Fruit fly (Drosophila melanogaster) whole organism, embryonic: Measurements from ENCODE around the gene Tpr2.

Experiments used
- Antp ChIP-seq: fragments of 200-800 bp; sonication (Bioruptor generic); optimal IDR thresholded peaks from 3 replicates; lab custom pipeline; 2016; ENCODE audit warnings: missing biosample characterization, missing genetic modification characterization
- Blimp-1 ChIP-seq: fragments of 200-800 bp; sonication (Bioruptor generic); optimal IDR thresholded peaks from 3 replicates; lab custom pipeline; 2018; ENCODE audit warnings: missing biosample characterization, missing genetic modification characterization, mild to moderate bottlenecking, moderate library complexity, missing genetic modification reagents
- CG12155 ChIP-seq: fragments of 200-800 bp; sonication (Bioruptor generic); optimal IDR thresholded peaks from 3 replicates; lab custom pipeline; 2016; ENCODE audit warnings: missing biosample characterization, missing genetic modification characterization
- CG13424 ChIP-seq: fragments of 200-800 bp; sonication (Bioruptor generic); optimal IDR thresholded peaks from 2 replicates; lab custom pipeline; 2019; ENCODE audit warnings: missing biosample characterization, mild to moderate bottlenecking, missing genetic modification characterization, moderate library complexity
- CG13894 ChIP-seq: fragments of 200-800 bp; sonication (Bioruptor generic); optimal IDR thresholded peaks from 3 replicates; lab custom pipeline; 2018; ENCODE audit warnings: missing biosample characterization, mild to moderate bottlenecking, missing genetic modification characterization, moderate library complexity
- CG14014 ChIP-seq: fragments of 200-800 bp; sonication (Bioruptor generic); IDR thresholded peaks from 2 replicates; pipeline ENCODE4 v1.3.6; 2022; ENCODE audit warnings: missing biosample characterization, missing genetic modification characterization
- CG14965 ChIP-seq: fragments of 200-800 bp; sonication (Bioruptor generic); optimal IDR thresholded peaks from 2 replicates; lab custom pipeline; 2016; ENCODE audit warnings: missing biosample characterization, missing genetic modification characterization, borderline replicate concordance
- CG15514 ChIP-seq: fragments of 200-800 bp; sonication (Bioruptor generic); optimal IDR thresholded peaks from 3 replicates; lab custom pipeline; 2017; ENCODE audit warnings: missing biosample characterization, missing genetic modification characterization, mild to moderate bottlenecking, moderate library complexity, missing genetic modification reagents
- CG1647 ChIP-seq: fragments of 200-800 bp; sonication (Bioruptor generic); optimal IDR thresholded peaks from 3 replicates; lab custom pipeline; 2016; ENCODE audit warnings: missing biosample characterization, missing genetic modification characterization
- CG17359 ChIP-seq: fragments of 200-800 bp; sonication (Bioruptor generic); optimal IDR thresholded peaks from 3 replicates; lab custom pipeline; 2018; ENCODE audit warnings: missing biosample characterization, mild to moderate bottlenecking, missing genetic modification characterization, moderate library complexity
- CG18476 ChIP-seq: fragments of 200-800 bp; sonication (Bioruptor generic); optimal IDR thresholded peaks from 2 replicates; lab custom pipeline; 2016; ENCODE audit warnings: missing biosample characterization, mild to moderate bottlenecking, missing genetic modification characterization
- CG2116 ChIP-seq: fragments of 200-800 bp; sonication (Bioruptor generic); optimal IDR thresholded peaks from 3 replicates; lab custom pipeline; 2018; ENCODE audit warnings: missing biosample characterization, mild to moderate bottlenecking, missing genetic modification characterization
- CG30431 ChIP-seq: fragments of 200-800 bp; sonication (Bioruptor generic); optimal IDR thresholded peaks from 2 replicates; lab custom pipeline; 2017; ENCODE audit warnings: missing biosample characterization, missing genetic modification characterization
- CG33213 ChIP-seq: fragments of 200-800 bp; sonication (Bioruptor generic); optimal IDR thresholded peaks from 3 replicates; lab custom pipeline; 2016; ENCODE audit warnings: missing biosample characterization, missing genetic modification characterization
- CG3407 ChIP-seq: fragments of 200-800 bp; sonication (Bioruptor generic); optimal IDR thresholded peaks from 2 replicates; lab custom pipeline; 2018; ENCODE audit warnings: missing biosample characterization, mild to moderate bottlenecking, missing genetic modification characterization
- CG4328 ChIP-seq: fragments of 200-800 bp; sonication (Bioruptor generic); optimal IDR thresholded peaks from 3 replicates; lab custom pipeline; 2017; ENCODE audit warnings: missing biosample characterization, missing genetic modification reagents, missing genetic modification characterization
- CG43689 ChIP-seq: fragments of 200-800 bp; sonication (Bioruptor generic); IDR thresholded peaks from 2 replicates; pipeline ENCODE4 v1.3.6; 2022; ENCODE audit warnings: missing biosample characterization, missing genetic modification characterization
- CG4730 ChIP-seq: fragments of 200-800 bp; sonication (Bioruptor generic); IDR thresholded peaks from 2 replicates; pipeline ENCODE4 v1.3.6; 2022; ENCODE audit warnings: missing biosample characterization, missing genetic modification characterization
- CG5245 ChIP-seq: fragments of 200-800 bp; sonication (Bioruptor generic); optimal IDR thresholded peaks from 3 replicates; lab custom pipeline; 2016; ENCODE audit warnings: missing biosample characterization, missing genetic modification characterization
- CG6689 ChIP-seq: fragments of 200-800 bp; sonication (Bioruptor generic); IDR thresholded peaks from 2 replicates; pipeline ENCODE4 v1.3.6; 2022; ENCODE audit warnings: missing biosample characterization, missing genetic modification characterization
- CG7556 ChIP-seq: fragments of 200-800 bp; sonication (Bioruptor generic); optimal IDR thresholded peaks from 2 replicates; lab custom pipeline; 2017; ENCODE audit warnings: missing biosample characterization, mild to moderate bottlenecking, missing genetic modification characterization
- CG7928 ChIP-seq: fragments of 200-800 bp; sonication (Bioruptor generic); optimal IDR thresholded peaks from 2 replicates; lab custom pipeline; 2017; ENCODE audit warnings: missing biosample characterization, mild to moderate bottlenecking, missing genetic modification characterization
- CG9437 ChIP-seq: fragments of 200-800 bp; sonication (Bioruptor generic); optimal IDR thresholded peaks from 2 replicates; lab custom pipeline; 2018; ENCODE audit warnings: missing biosample characterization, mild to moderate bottlenecking, missing genetic modification characterization
- CG9797 ChIP-seq: fragments of 200-800 bp; sonication (Bioruptor generic); optimal IDR thresholded peaks from 3 replicates; lab custom pipeline; 2018; ENCODE audit warnings: missing biosample characterization, mild to moderate bottlenecking, missing genetic modification characterization
- Dek ChIP-seq: fragments of 200-800 bp; sonication (Bioruptor generic); optimal IDR thresholded peaks from 3 replicates; lab custom pipeline; 2019; ENCODE audit warnings: missing biosample characterization, mild to moderate bottlenecking, missing genetic modification characterization, moderate library complexity
- Dfd ChIP-seq, 2 experiments: fragments of >200 bp; optimal IDR thresholded peaks; 2 replicates each; lab custom pipeline; 2017; ENCODE audit warnings: missing biosample characterization in 2 of 2, missing genetic modification characterization in 2 of 2
- Drgx ChIP-seq: fragments of 200-800 bp; sonication (Bioruptor generic); IDR thresholded peaks from 2 replicates; pipeline ENCODE4 v1.3.6; 2022; ENCODE audit warnings: missing biosample characterization, missing genetic modification characterization
- Jarid2 ChIP-seq: fragments of 200-800 bp; sonication (Bioruptor generic); optimal IDR thresholded peaks from 3 replicates; lab custom pipeline; 2017; ENCODE audit warnings: mild to moderate bottlenecking, missing biosample characterization, missing genetic modification reagents, missing genetic modification characterization
- NK7.1 ChIP-seq: fragments of 200-800 bp; sonication (Bioruptor generic); optimal IDR thresholded peaks from 3 replicates; lab custom pipeline; 2016; ENCODE audit warnings: missing biosample characterization, missing genetic modification characterization
- PHDP ChIP-seq: fragments of 200-800 bp; sonication (Bioruptor generic); optimal IDR thresholded peaks from 3 replicates; lab custom pipeline; 2018; ENCODE audit warnings: missing biosample characterization, mild to moderate bottlenecking, missing genetic modification characterization, moderate library complexity
- ab ChIP-seq: fragments of 200-800 bp; sonication (Bioruptor generic); optimal IDR thresholded peaks from 2 replicates; lab custom pipeline; 2016; ENCODE audit warnings: missing biosample characterization, missing genetic modification characterization
- az2 ChIP-seq: fragments of 200-800 bp; sonication (Bioruptor generic); optimal IDR thresholded peaks from 3 replicates; lab custom pipeline; 2016; ENCODE audit warnings: missing biosample characterization, missing genetic modification characterization
- cato ChIP-seq: fragments of 200-800 bp; sonication (Bioruptor generic); optimal IDR thresholded peaks from 2 replicates; lab custom pipeline; 2016; ENCODE audit warnings: missing biosample characterization, missing genetic modification characterization, borderline replicate concordance
- crc ChIP-seq: fragments of 200-800 bp; sonication (Bioruptor generic); optimal IDR thresholded peaks from 2 replicates; lab custom pipeline; 2016; ENCODE audit warnings: missing biosample characterization, missing genetic modification characterization
- crp ChIP-seq, 2 experiments: fragments of 200-800 bp; sonication (Bioruptor generic); optimal IDR thresholded peaks; 2 replicates in 1 of 2; 3 replicates in 1 of 2; lab custom pipeline; 2017; ENCODE audit warnings: missing biosample characterization in 2 of 2, missing genetic modification characterization in 2 of 2, mild to moderate bottlenecking in 1 of 2, moderate library complexity in 1 of 2
- disco-r ChIP-seq: fragments of 200-800 bp; sonication (Bioruptor generic); optimal IDR thresholded peaks from 2 replicates; lab custom pipeline; 2016; ENCODE audit warnings: missing biosample characterization, missing genetic modification characterization
- ftz-f1 ChIP-seq: fragments of 200-800 bp; sonication (Bioruptor generic); optimal IDR thresholded peaks from 2 replicates; lab custom pipeline; 2016; ENCODE audit warnings: missing biosample characterization, missing genetic modification characterization
- gce ChIP-seq: fragments of 200-800 bp; sonication (Bioruptor generic); IDR thresholded peaks from 3 replicates; pipeline ENCODE4 v1.3.6; 2022; ENCODE audit warnings: missing biosample characterization, missing genetic modification characterization
- gcm2 ChIP-seq: fragments of 200-800 bp; sonication (Bioruptor generic); optimal IDR thresholded peaks from 2 replicates; lab custom pipeline; 2016; ENCODE audit warnings: missing biosample characterization, missing genetic modification characterization
- gem ChIP-seq: fragments of 200-800 bp; sonication (Bioruptor generic); optimal IDR thresholded peaks from 2 replicates; lab custom pipeline; 2019; ENCODE audit warnings: missing biosample characterization, mild to moderate bottlenecking, missing genetic modification characterization, moderate library complexity
- jumu ChIP-seq: fragments of 200-800 bp; sonication (Bioruptor generic); optimal IDR thresholded peaks from 3 replicates; lab custom pipeline; 2016; ENCODE audit warnings: missing biosample characterization, missing genetic modification characterization
- klu ChIP-seq: fragments of 200-800 bp; sonication (Bioruptor generic); IDR thresholded peaks from 2 replicates; pipeline ENCODE4 v1.3.6; 2022; ENCODE audit warnings: missing biosample characterization, missing genetic modification characterization
- peb ChIP-seq: fragments of 200-800 bp; sonication (Bioruptor generic); IDR thresholded peaks from 2 replicates; pipeline ENCODE4 v1.3.6; 2022; ENCODE audit warnings: missing biosample characterization, missing genetic modification characterization
- ro ChIP-seq: fragments of 200-800 bp; sonication (Bioruptor generic); IDR thresholded peaks from 2 replicates; pipeline ENCODE4 v1.3.6; 2022; ENCODE audit warnings: missing biosample characterization, missing genetic modification characterization
- shn ChIP-seq: fragments of 200-800 bp; sonication (Bioruptor generic); optimal IDR thresholded peaks from 3 replicates; lab custom pipeline; 2016; ENCODE audit warnings: missing biosample characterization, missing genetic modification characterization
- sim ChIP-seq: fragments of 200-800 bp; sonication (Bioruptor generic); IDR thresholded peaks from 2 replicates; pipeline ENCODE4 v1.3.6; 2022; ENCODE audit warnings: missing biosample characterization, missing genetic modification characterization
- tap ChIP-seq: fragments of 200-800 bp; optimal IDR thresholded peaks from 3 replicates; lab custom pipeline; 2019; ENCODE audit warnings: missing biosample characterization, mild to moderate bottlenecking, missing genetic modification characterization, moderate library complexity
- tgo ChIP-seq: fragments of 200-800 bp; sonication (Bioruptor generic); IDR thresholded peaks from 3 replicates; pipeline ENCODE4 v1.3.6; 2022; ENCODE audit warnings: missing biosample characterization, missing genetic modification characterization
- wor ChIP-seq: fragments of 200-800 bp; sonication (Bioruptor generic); IDR thresholded peaks from 2 replicates; pipeline ENCODE4 v1.3.6; 2022; ENCODE audit warnings: missing biosample characterization, missing genetic modification characterization
- z ChIP-seq: fragments of 200-800 bp; sonication (Bioruptor generic); IDR thresholded peaks from 3 replicates; pipeline ENCODE4 v1.3.6; 2022; ENCODE audit warnings: missing biosample characterization, missing genetic modification characterization
- zen2 ChIP-seq: fragments of 200-800 bp; sonication (Bioruptor generic); IDR thresholded peaks from 3 replicates; pipeline ENCODE4 v1.3.6; 2022; ENCODE audit warnings: missing biosample characterization, missing genetic modification characterization; ENCODE audit not compliant: partially characterized antibody

Tpr2 gene

DNA sequence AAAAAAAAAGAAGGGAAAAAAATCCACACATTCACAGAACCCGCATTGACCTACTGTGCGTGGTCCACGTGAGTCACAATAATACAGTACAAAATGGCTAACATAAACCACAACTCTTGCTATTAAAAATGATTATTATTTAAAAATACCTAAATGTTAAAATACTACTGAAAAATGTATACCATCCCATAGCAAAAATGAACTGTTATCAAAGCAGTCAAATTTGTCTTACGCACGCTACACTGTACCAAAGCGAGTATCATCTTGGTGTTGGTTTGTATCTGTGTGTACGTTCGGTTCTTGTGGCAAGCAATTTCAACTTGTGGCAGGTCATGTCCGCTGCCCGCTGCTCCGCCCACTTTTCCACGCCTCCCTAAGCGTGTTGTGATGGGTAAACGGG lies 9.1 kb downstream of the Tpr2 start (continued):
- peak; percentile 93 for TF ChIP-seq Drgx (GFP tag; lab: Robert Waterston, UW)
- peak; percentile 87 for TF ChIP-seq CG30431 (GFP tag; lab: Kevin White, UChicago)
- TF ChIP-seq CG2116 (GFP tag; lab: Kevin White, UChicago), result peak; percentile 33
- TF ChIP-seq z (GFP tag; lab: Robert Waterston, UW), result peak; percentile 73; the same call in 2 of the 3 replicates
- peak; percentile 94 for TF ChIP-seq gem (tag; lab: Kevin White, UChicago)
- peak; percentile 82 for TF ChIP-seq CG9437
- peak; percentile 87 for TF ChIP-seq gcm2 (GFP tag; lab: Kevin White, UChicago)
- TF ChIP-seq NK7.1 (GFP tag; lab: Kevin White, UChicago), result peak; percentile 66
- TF ChIP-seq crp (GFP tag; optimal IDR thresholded peaks at IDR 0.05; lab: Kevin White, UChicago), result peak in 1 of 2 experiments; percentile 44
- peak; percentile 41 for TF ChIP-seq shn
- peak; percentile 91 for TF ChIP-seq Dek (tag; lab: Kevin White, UChicago)
- TF ChIP-seq az2 (GFP tag; lab: Kevin White, UChicago), result peak; percentile 93
- TF ChIP-seq CG3407 (GFP tag; lab: Kevin White, UChicago), result peak; percentile 83
- peak; percentile 61 for TF ChIP-seq CG14965 (GFP tag; lab: Kevin White, UChicago)
- peak; percentile 69 for TF ChIP-seq CG43689 (GFP tag; lab: Robert Waterston, UW)
- TF ChIP-seq CG7928 (GFP tag; lab: Kevin White, UChicago), result peak; percentile 41
- TF ChIP-seq PHDP (tag; lab: Kevin White, UChicago), result peak; percentile 93
- peak; percentile 77 for TF ChIP-seq wor
- peak; percentile 88 for TF ChIP-seq CG4730 (GFP tag; lab: Robert Waterston, UW)
- peak; percentile 73 for TF ChIP-seq CG18476
- peak; percentile 80 for TF ChIP-seq cato (GFP tag; lab: Kevin White, UChicago)
- TF ChIP-seq tgo (GFP tag; lab: Robert Waterston, UW), result peak; percentile 94
- TF ChIP-seq ftz-f1 (GFP tag; lab: Kevin White, UChicago), result no peak
- peak; percentile 89 for TF ChIP-seq Blimp-1 (GFP tag; lab: Kevin White, UChicago)
- TF ChIP-seq Jarid2 (GFP tag; lab: Kevin White, UChicago), result peak; percentile 44
- TF ChIP-seq CG7556 (GFP tag; lab: Kevin White, UChicago), result peak; percentile 90
- peak; percentile 94 for TF ChIP-seq gce (GFP tag; lab: Robert Waterston, UW)
- peak; percentile 87 for TF ChIP-seq sim
- TF ChIP-seq CG9797, result peak; percentile 4
- peak; percentile 93 for TF ChIP-seq Antp (GFP tag; lab: Kevin White, UChicago)
- TF ChIP-seq CG12155, result peak; percentile 87
- TF ChIP-seq CG1647, result peak; percentile 67
- TF ChIP-seq CG17359 (tag; lab: Kevin White, UChicago), result peak; percentile 89
- TF ChIP-seq CG5245 (GFP tag; lab: Kevin White, UChicago), result peak; percentile 89
- TF ChIP-seq ro (GFP tag; lab: Robert Waterston, UW), result peak; percentile 57; the same call in 1 of the 2 replicates
- peak; percentile 77 for TF ChIP-seq klu (GFP tag; lab: Robert Waterston, UW)
- TF ChIP-seq CG13424 (tag; lab: Kevin White, UChicago), result peak; percentile 95
- TF ChIP-seq ab, result peak; percentile 78
- peak; percentile 28 for TF ChIP-seq crc (GFP tag; lab: Kevin White, UChicago)
- peak; percentile 91 for TF ChIP-seq jumu (GFP tag; lab: Kevin White, UChicago)
- peak; percentile 70 for TF ChIP-seq CG33213 (GFP tag; lab: Kevin White, UChicago)
- TF ChIP-seq Dfd (GFP tag; optimal IDR thresholded peaks at IDR 0.05; lab: Kevin White, UChicago), result no peak
- peak; percentile 69 for TF ChIP-seq CG4328 (GFP tag; lab: Kevin White, UChicago)
- TF ChIP-seq CG6689 (GFP tag; lab: Robert Waterston, UW), result peak; percentile 93
- TF ChIP-seq CG14014 (GFP tag; lab: Robert Waterston, UW), result peak; percentile 93
- TF ChIP-seq zen2 (GFP tag; lab: Robert Waterston, UW), result no peak
- peak; percentile 60 for TF ChIP-seq CG15514 (GFP tag; lab: Kevin White, UChicago)
- TF ChIP-seq CG13894 (tag; lab: Kevin White, UChicago), result peak; percentile 79
- TF ChIP-seq peb (GFP tag; lab: Robert Waterston, UW), result peak; percentile 86
- peak; percentile 84 for TF ChIP-seq tap (tag; lab: Kevin White, UChicago)
- TF ChIP-seq disco-r (GFP tag; lab: Kevin White, UChicago), result peak; percentile 39
